Worm (Caenorhabditis elegans): Measurements from ENCODE around the gene C07A9.12.

The C07A9.12 gene

DNA sequence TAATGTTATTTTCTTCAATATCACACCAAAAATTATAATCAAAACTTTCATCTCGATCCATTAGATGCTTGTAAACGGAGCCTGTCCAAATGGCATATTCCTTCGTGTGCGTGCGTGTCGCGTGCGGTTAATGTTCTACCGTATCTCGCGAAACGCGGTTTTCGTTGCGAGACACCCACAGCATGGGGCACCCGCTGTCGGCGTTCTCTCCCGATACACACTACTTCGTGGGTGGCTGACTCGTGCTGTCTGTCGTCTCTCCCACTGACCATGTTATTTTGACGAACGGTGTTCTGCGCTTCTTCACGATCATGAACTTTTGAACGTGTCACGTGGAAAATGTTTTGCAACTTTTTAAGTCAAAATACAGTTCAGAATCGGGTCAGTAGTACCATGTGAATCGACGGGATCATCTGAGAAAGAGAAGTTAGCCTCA lies 38.1 kb upstream of the C07A9.12 start:
- peak; percentile 68 for TF ChIP-seq unc-3 (GFP tag; conservative IDR thresholded peaks at IDR 0.05)
- peak; percentile 39 for TF ChIP-seq unc-3 (tag; optimal IDR thresholded peaks at IDR 0.05)
- peak; percentile 79 for TF ChIP-seq dmd-4 (tag; optimal IDR thresholded peaks at IDR 0.05; ENCODE audit: borderline replicate concordance)
- peak; percentile 65 for TF ChIP-seq gmeb-2 (tag; optimal IDR thresholded peaks at IDR 0.05)
- TF ChIP-seq ceh-30 (tag; optimal IDR thresholded peaks at IDR 0.05): peak; percentile 82
- peak; percentile 51 for TF ChIP-seq ceh-2 (tag; optimal IDR thresholded peaks at IDR 0.05)
- TF ChIP-seq ztf-16 (tag; optimal IDR thresholded peaks at IDR 0.05): peak; percentile 81
- TF ChIP-seq pax-1 (tag; optimal IDR thresholded peaks at IDR 0.05): peak; percentile 56
- TF ChIP-seq che-1 (tag; optimal IDR thresholded peaks at IDR 0.05): peak; percentile 56
- TF ChIP-seq K09A11.1 (tag; optimal IDR thresholded peaks at IDR 0.05; ENCODE audit: insufficient read depth): peak; percentile 36
- peak; percentile 29 for TF ChIP-seq K02D7.2 (tag; optimal IDR thresholded peaks at IDR 0.05)
- peak; percentile 52 for TF ChIP-seq eyg-1 (tag; optimal IDR thresholded peaks at IDR 0.05)
- no peak for TF ChIP-seq pha-4 (tag; optimal IDR thresholded peaks at IDR 0.05)
- TF ChIP-seq C38D4.7 (GFP tag; optimal IDR thresholded peaks at IDR 0.05): peak; percentile 66
- TF ChIP-seq pros-1 (tag; optimal IDR thresholded peaks at IDR 0.05): peak; percentile 92
- TF ChIP-seq lim-6 (tag; optimal IDR thresholded peaks at IDR 0.05): no peak
- peak; percentile 76 for TF ChIP-seq madf-2 (tag; optimal IDR thresholded peaks at IDR 0.05)
- no peak for TF ChIP-seq npax-4 (tag; optimal IDR thresholded peaks at IDR 0.05)
- TF ChIP-seq ceh-9 (tag; optimal IDR thresholded peaks at IDR 0.05): no peak
- peak; percentile 78 for TF ChIP-seq elt-2 (tag; optimal IDR thresholded peaks at IDR 0.05)
- TF ChIP-seq hlh-6 (tag; optimal IDR thresholded peaks at IDR 0.05): no peak
- TF ChIP-seq mec-3 (tag; optimal IDR thresholded peaks at IDR 0.05; ENCODE audit: borderline replicate concordance): no peak
- TF ChIP-seq hlh-15 (tag; optimal IDR thresholded peaks at IDR 0.05): no peak
- TF ChIP-seq lin-11 (tag; optimal IDR thresholded peaks at IDR 0.05): peak; percentile 31
- peak; percentile 94 for TF ChIP-seq rnt-1 (tag; optimal IDR thresholded peaks at IDR 0.05)
- peak; percentile 93 for TF ChIP-seq ceh-18 (tag; optimal IDR thresholded peaks at IDR 0.05)
- TF ChIP-seq nfya-1 (tag; optimal IDR thresholded peaks at IDR 0.05): peak; percentile 99
- TF ChIP-seq odd-2 (tag; optimal IDR thresholded peaks at IDR 0.05): no peak
- peak; percentile 62 for TF ChIP-seq ets-4 (tag; optimal IDR thresholded peaks at IDR 0.05)
- TF ChIP-seq tbx-2 (tag; optimal IDR thresholded peaks at IDR 0.05): peak; percentile 92
- peak; percentile 54 for TF ChIP-seq ceh-14 (tag; optimal IDR thresholded peaks at IDR 0.05)
- peak; percentile 59 for TF ChIP-seq tbx-7 (tag; optimal IDR thresholded peaks at IDR 0.05)
- TF ChIP-seq ceh-19 (GFP tag; optimal IDR thresholded peaks at IDR 0.05): peak; percentile 76
- peak; percentile 74 for TF ChIP-seq T23F11.4 (GFP tag; optimal IDR thresholded peaks at IDR 0.05)
- TF ChIP-seq unc-55 (GFP tag; optimal IDR thresholded peaks at IDR 0.05): peak; percentile 70
- TF ChIP-seq Y22D7AL.16 (tag; optimal IDR thresholded peaks at IDR 0.05): peak; percentile 51
- no peak for TF ChIP-seq ceh-22 (tag; optimal IDR thresholded peaks at IDR 0.05)
- peak; percentile 79 for TF ChIP-seq pha-2 (tag; optimal IDR thresholded peaks at IDR 0.05)
- TF ChIP-seq pqm-1 (tag; optimal IDR thresholded peaks at IDR 0.05): peak; percentile 57
- TF ChIP-seq syd-9 (tag; optimal IDR thresholded peaks at IDR 0.05): peak; percentile 84
- peak; percentile 20 for TF ChIP-seq fkh-6 (tag; optimal IDR thresholded peaks at IDR 0.05)
- peak; percentile 8 for TF ChIP-seq ahr-1 (tag; optimal IDR thresholded peaks at IDR 0.05)
- TF ChIP-seq sox-2 (GFP tag; IDR thresholded peaks at IDR 0.05): peak; percentile 61
- no peak for TF ChIP-seq fkh-10 (GFP tag; optimal IDR thresholded peaks at IDR 0.05)
- TF ChIP-seq ceh-24 (tag; optimal IDR thresholded peaks at IDR 0.05): no peak
- TF ChIP-seq ceh-48 (tag; optimal IDR thresholded peaks at IDR 0.05): no peak
- TF ChIP-seq pag-3 (tag; optimal IDR thresholded peaks at IDR 0.05; ENCODE audit: borderline replicate concordance): no peak
- peak; percentile 50 for TF ChIP-seq hlh-8 (tag; optimal IDR thresholded peaks at IDR 0.05)
- peak; percentile 43 for TF ChIP-seq fax-1 (tag; optimal IDR thresholded peaks at IDR 0.05)
- TF ChIP-seq ceh-34 (tag; optimal IDR thresholded peaks at IDR 0.05): peak; percentile 93
- TF ChIP-seq pat-9 (tag; optimal IDR thresholded peaks at IDR 0.05): peak; percentile 77
- TF ChIP-seq nhr-232 (tag; optimal IDR thresholded peaks at IDR 0.05): no peak
- TF ChIP-seq zip-5 (tag; optimal IDR thresholded peaks at IDR 0.05): peak; percentile 9
